Worm (Caenorhabditis elegans): ENCODE results near the gene F52C6.3.

F52C6.3 gene

DNA sequence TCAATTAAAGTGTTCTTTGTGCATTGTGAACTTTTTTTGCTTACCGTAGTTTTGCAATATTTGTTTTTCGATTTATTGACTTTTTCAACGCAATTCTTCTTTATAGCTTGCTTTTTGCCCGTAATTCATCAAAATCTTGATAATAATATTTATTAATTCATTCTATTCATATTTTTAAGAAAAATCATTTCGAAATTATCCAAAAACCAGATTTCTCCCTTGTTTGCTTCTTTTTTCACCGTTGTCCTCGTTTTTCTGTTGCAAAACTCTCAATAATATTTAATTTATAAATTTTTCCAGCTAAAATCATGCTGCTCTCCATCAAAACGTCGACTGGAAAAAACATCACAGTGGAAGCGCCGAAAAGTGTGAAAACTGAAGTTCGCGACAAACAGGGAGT, at the start of gene F52C6.3:
TSS of gene F52C6.3 (plus strand) at position 301 of the 400 bp plus-strand sequence.
- TF ChIP-seq ceh-16 (tag; optimal IDR thresholded peaks at IDR 0.05): no peak
- TF ChIP-seq mdl-1 (tag; optimal IDR thresholded peaks at IDR 0.05): no peak
- no peak for TF ChIP-seq unc-62 (GFP tag; optimal IDR thresholded peaks at IDR 0.05)
- TF ChIP-seq fkh-10 (GFP tag; optimal IDR thresholded peaks at IDR 0.05): no peak
- no peak for TF ChIP-seq ama-1 (optimal IDR thresholded peaks at IDR 0.05)
- TF ChIP-seq pha-4 (tag; optimal IDR thresholded peaks at IDR 0.05): no peak
- no peak for TF ChIP-seq hmg-11 (tag; optimal IDR thresholded peaks at IDR 0.05)
- no peak for TF ChIP-seq skn-1 (tag; optimal IDR thresholded peaks at IDR 0.05)

DNA sequence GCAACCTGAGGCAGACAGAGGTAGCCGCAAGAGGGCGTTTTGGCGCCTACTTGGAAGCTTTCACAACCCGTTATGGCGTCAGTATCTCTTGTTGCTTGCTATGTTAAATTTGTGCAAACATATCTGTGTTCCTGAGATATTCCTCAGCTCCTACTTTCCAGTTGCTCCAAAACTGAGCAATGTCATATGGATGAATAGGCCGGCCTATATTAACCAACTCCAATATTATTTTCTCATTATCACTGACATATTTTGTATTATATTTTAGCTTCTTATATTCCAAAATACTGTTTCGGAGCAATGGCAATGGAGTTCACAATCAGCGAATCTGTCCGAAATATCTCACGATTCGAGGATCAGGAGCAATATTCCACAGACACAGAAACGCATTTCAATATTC, 48.9 kb upstream of the F52C6.3 start, which contains the start of gene math-13:
TSS of gene math-13 (plus strand) at position 301 of the 400 bp plus-strand sequence.
- TF ChIP-seq nfya-1 (tag; optimal IDR thresholded peaks at IDR 0.05; ENCODE audit: insufficient read depth): no peak
- TF ChIP-seq nhr-67 (tag; optimal IDR thresholded peaks at IDR 0.05): no peak
- no peak for TF ChIP-seq egl-27 (tag; optimal IDR thresholded peaks at IDR 0.05)
- no peak for TF ChIP-seq ZK546.5 (tag; optimal IDR thresholded peaks at IDR 0.05)
- no peak for TF ChIP-seq zag-1 (tag; optimal IDR thresholded peaks at IDR 0.05)
- TF ChIP-seq eor-1 (tag; optimal IDR thresholded peaks at IDR 0.05): no peak
- no peak for TF ChIP-seq egl-5 (tag; optimal IDR thresholded peaks at IDR 0.05)
- TF ChIP-seq elt-1 (tag; optimal IDR thresholded peaks at IDR 0.05): no peak
- TF ChIP-seq unc-39 (tag; optimal IDR thresholded peaks at IDR 0.05): no peak
- no peak for TF ChIP-seq jun-1 (tag; optimal IDR thresholded peaks at IDR 0.05)
- no peak for TF ChIP-seq nhr-23 (tag; optimal IDR thresholded peaks at IDR 0.05)
- no peak for TF ChIP-seq ceh-16 (tag; optimal IDR thresholded peaks at IDR 0.05)

DNA sequence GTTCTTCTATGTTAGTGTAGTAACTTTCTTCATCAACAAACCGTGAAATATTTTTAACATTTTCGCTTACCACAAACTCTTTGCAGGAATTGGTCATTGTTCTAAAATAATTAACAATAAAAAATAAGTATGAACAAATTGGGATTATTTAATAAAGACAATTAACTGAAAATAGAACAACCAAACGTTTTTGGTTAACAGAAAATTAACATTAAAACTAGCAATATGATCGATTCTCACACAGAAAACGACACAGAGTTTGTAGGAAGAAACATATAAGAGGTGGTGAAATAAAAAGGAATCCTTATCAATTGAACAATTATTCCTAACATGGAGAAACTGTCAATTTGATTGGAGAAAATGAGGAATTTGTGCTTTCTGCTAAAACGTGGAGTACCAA, 45.9 kb upstream of the F52C6.3 start, which contains the start of gene math-16:
TSS of gene math-16 (minus strand) at position 101 of the 400 bp plus-strand sequence.
- no peak for TF ChIP-seq tbx-2 (tag; optimal IDR thresholded peaks at IDR 0.05)
- no peak for TF ChIP-seq ceh-16 (tag; optimal IDR thresholded peaks at IDR 0.05)
- no peak for TF ChIP-seq daf-12 (tag; optimal IDR thresholded peaks at IDR 0.05)
- TF ChIP-seq fos-1 (tag; optimal IDR thresholded peaks at IDR 0.05): no peak
- no peak for TF ChIP-seq ztf-4 (tag; optimal IDR thresholded peaks at IDR 0.05)
- no peak for TF ChIP-seq sea-2 (GFP tag; optimal IDR thresholded peaks at IDR 0.05)
- no peak for TF ChIP-seq snpc-4 (tag; optimal IDR thresholded peaks at IDR 0.05)
- TF ChIP-seq egl-27 (tag; optimal IDR thresholded peaks at IDR 0.05): no peak
- no peak for TF ChIP-seq pha-4 (tag; optimal IDR thresholded peaks at IDR 0.05)
- no peak for TF ChIP-seq ceh-28 (tag; optimal IDR thresholded peaks at IDR 0.05)
- no peak for TF ChIP-seq nhr-23 (tag; optimal IDR thresholded peaks at IDR 0.05)
- TF ChIP-seq nhr-77 (tag; optimal IDR thresholded peaks at IDR 0.05): no peak
- no peak for TF ChIP-seq jun-1 (tag; optimal IDR thresholded peaks at IDR 0.05)
- TF ChIP-seq ZK546.5 (tag; optimal IDR thresholded peaks at IDR 0.05): no peak
- no peak for TF ChIP-seq eor-1 (tag; optimal IDR thresholded peaks at IDR 0.05)
- no peak for TF ChIP-seq unc-62 (GFP tag; optimal IDR thresholded peaks at IDR 0.05)

DNA sequence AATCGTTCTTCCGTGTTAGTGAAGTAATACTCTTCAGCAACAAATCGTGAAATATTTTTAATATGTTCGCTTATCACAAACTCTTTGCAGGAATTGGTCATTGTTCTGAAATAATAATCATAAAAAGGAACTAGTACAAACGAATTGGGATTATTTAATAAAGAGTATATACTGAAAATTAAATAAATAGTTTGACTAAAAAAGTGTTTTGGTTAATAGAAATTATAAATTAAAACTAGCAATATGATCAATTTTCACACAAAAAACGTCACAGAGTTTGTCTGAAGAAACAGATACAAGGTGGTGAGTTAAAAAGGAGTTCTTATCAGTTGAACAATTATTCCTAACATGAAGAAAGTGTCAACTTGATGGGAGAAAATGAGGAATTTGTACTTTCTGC, 41.9 kb upstream of the F52C6.3 start, which contains the start of gene math-5:
TSS of gene math-5 (minus strand) at position 101 of the 400 bp plus-strand sequence.
- no peak for TF ChIP-seq elt-3 (tag; optimal IDR thresholded peaks at IDR 0.05)
- TF ChIP-seq R02D3.7 (tag; optimal IDR thresholded peaks at IDR 0.05): no peak
- no peak for TF ChIP-seq lin-39 (tag; optimal IDR thresholded peaks at IDR 0.05)
- TF ChIP-seq mdl-1 (tag; optimal IDR thresholded peaks at IDR 0.05): no peak
- TF ChIP-seq lin-15B (tag; optimal IDR thresholded peaks at IDR 0.05): no peak
- no peak for TF ChIP-seq nhr-237 (tag; optimal IDR thresholded peaks at IDR 0.05)
- TF ChIP-seq ZK546.5 (tag; optimal IDR thresholded peaks at IDR 0.05): no peak
- no peak for TF ChIP-seq lsy-12 (tag; optimal IDR thresholded peaks at IDR 0.05)
- no peak for TF ChIP-seq unc-62 (GFP tag; optimal IDR thresholded peaks at IDR 0.05)
- no peak for TF ChIP-seq egl-27 (tag; optimal IDR thresholded peaks at IDR 0.05)
- no peak for TF ChIP-seq daf-12 (tag; optimal IDR thresholded peaks at IDR 0.05)
- no peak for TF ChIP-seq skn-1 (tag; optimal IDR thresholded peaks at IDR 0.05)
- no peak for TF ChIP-seq nhr-23 (tag; optimal IDR thresholded peaks at IDR 0.05)

DNA sequence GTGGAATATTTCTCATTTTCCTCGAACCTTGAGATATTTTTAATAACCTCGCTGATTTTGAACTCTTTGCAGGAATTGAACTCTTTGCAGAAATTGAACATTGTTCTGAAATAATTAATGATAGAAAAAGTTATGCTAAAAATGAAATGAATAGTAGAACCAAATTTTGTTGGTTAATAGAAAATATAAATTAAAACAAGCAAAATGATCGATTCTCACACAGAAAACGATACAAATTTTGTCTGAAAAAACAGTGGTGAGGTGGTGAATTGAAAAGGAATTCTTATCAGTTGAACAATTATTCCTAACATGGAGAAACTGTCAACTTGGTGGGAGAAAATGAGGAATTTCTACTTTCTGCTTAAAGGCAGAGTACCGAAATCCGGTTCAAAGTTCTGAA, 39.9 kb upstream of the F52C6.3 start, which contains the start of gene math-6:
TSS of gene math-6 (minus strand) at position 101 of the 400 bp plus-strand sequence.
- TF ChIP-seq tbx-2 (tag; optimal IDR thresholded peaks at IDR 0.05) (no peak), fkh-10 (GFP tag; optimal IDR thresholded peaks at IDR 0.05) (no peak), jun-1 (tag; optimal IDR thresholded peaks at IDR 0.05) (no peak), ceh-9 (tag; optimal IDR thresholded peaks at IDR 0.05) (no peak), ceh-28 (tag; optimal IDR thresholded peaks at IDR 0.05) (no peak), nhr-11 (tag; optimal IDR thresholded peaks at IDR 0.05) (no peak), lin-39 (tag; optimal IDR thresholded peaks at IDR 0.05) (no peak), pha-4 (tag; optimal IDR thresholded peaks at IDR 0.05) (no peak)
